Worm (Caenorhabditis elegans) whole organism, L4 larva: ENCODE results near the gene sdz-5.
A peak's percentile ranks its signal among the peaks of the same experiment; 100 is the strongest.

ENCODE experiments used
- D1046.2 ChIP-seq: fragments of 200-800 bp; sonication (Bioruptor generic); IDR thresholded peaks from 2 replicates; pipeline ENCODE4 v1.3.6; 2022; ENCODE audit warnings: missing genetic modification characterization, missing compliant biosample characterization
- F10B5.3 ChIP-seq: sonication (generic microtip); optimal IDR thresholded peaks from 2 replicates; lab custom pipeline; 2016; ENCODE audit warnings: mild to moderate bottlenecking, missing genetic modification characterization, missing compliant biosample characterization
- F26F4.8 ChIP-seq: fragments of 200-800 bp; sonication (Bioruptor generic); conservative IDR thresholded peaks from 2 replicates; pipeline ENCODE4 v1.3.6; 2022; ENCODE audit warnings: missing genetic modification characterization, missing compliant biosample characterization
- F37D6.2 ChIP-seq: sonication (generic microtip); optimal IDR thresholded peaks from 2 replicates; lab custom pipeline; 2016; ENCODE audit warnings: mild to moderate bottlenecking, missing genetic modification characterization, missing compliant biosample characterization
- F49E8.2 ChIP-seq: sonication (generic microtip); optimal IDR thresholded peaks from 2 replicates; lab custom pipeline; 2016; ENCODE audit warnings: missing compliant biosample characterization, mild to moderate bottlenecking, missing genetic modification characterization, borderline replicate concordance
- R02D3.7 ChIP-seq: fragments of 150-350 bp; sonication (generic microtip); optimal IDR thresholded peaks from 3 replicates; lab custom pipeline; 2014; ENCODE audit warnings: missing biosample characterization, missing genetic modification characterization
- Y48G9A.11 ChIP-seq: fragments of 200-800 bp; sonication (Bioruptor generic); IDR thresholded peaks from 2 replicates; pipeline ENCODE4 v1.3.6; 2022; ENCODE audit warnings: missing genetic modification reagents, missing genetic modification characterization, missing compliant biosample characterization
- Y5F2A.4 ChIP-seq: fragments of 200-800 bp; sonication (Bioruptor generic); optimal IDR thresholded peaks from 2 replicates; lab custom pipeline; 2018; ENCODE audit warnings: mild to moderate bottlenecking, missing genetic modification characterization, missing compliant biosample characterization
- ZK546.5 ChIP-seq, 2 experiments: sonication (generic microtip); optimal IDR thresholded peaks; 2 replicates each; lab custom pipeline; 2017; ENCODE audit warnings: missing biosample characterization in 2 of 2, missing genetic modification characterization in 2 of 2
- aha-1 ChIP-seq: fragments of 150-350 bp; peaks from one replicate; lab custom pipeline; 2014; ENCODE audit warnings: missing biosample characterization, missing genetic modification characterization
- ceh-44 ChIP-seq: fragments of 200-800 bp; sonication (Bioruptor generic); IDR thresholded peaks from 2 replicates; pipeline ENCODE4 v1.3.6; 2022; ENCODE audit warnings: missing genetic modification reagents, missing genetic modification characterization, missing compliant biosample characterization
- ceh-82 ChIP-seq: sonication (generic microtip); optimal IDR thresholded peaks from 2 replicates; lab custom pipeline; 2017; ENCODE audit warnings: missing biosample characterization, missing genetic modification characterization
- ces-1 ChIP-seq: fragments of 150-350 bp; sonication (generic microtip); optimal IDR thresholded peaks from 4 replicates; lab custom pipeline; 2014; ENCODE audit warnings: missing biosample characterization, missing genetic modification reagents, missing genetic modification characterization
- cey-2 ChIP-seq: sonication (generic microtip); optimal IDR thresholded peaks from 3 replicates; lab custom pipeline; 2017; ENCODE audit warnings: missing genetic modification characterization, mild to moderate bottlenecking, missing compliant biosample characterization, antibody characterized with exemption, borderline replicate concordance; ENCODE audit not compliant: insufficient read depth
- ctbp-1 ChIP-seq: fragments of 200-800 bp; sonication (Bioruptor generic); IDR thresholded peaks from 2 replicates; pipeline ENCODE4 v1.3.6; 2022; ENCODE audit warnings: missing genetic modification reagents, missing genetic modification characterization, missing compliant biosample characterization
- daf-12 ChIP-seq: fragments of 150-350 bp; optimal IDR thresholded peaks from 2 replicates; lab custom pipeline; 2014; ENCODE audit warnings: missing biosample characterization, missing genetic modification reagents, missing genetic modification characterization
- daf-19 ChIP-seq: fragments of 200-800 bp; sonication (Bioruptor generic); conservative IDR thresholded peaks from 2 replicates; pipeline ENCODE4 v1.3.6; 2022; ENCODE audit warnings: missing genetic modification characterization, missing compliant biosample characterization
- dmd-8 ChIP-seq: fragments of 200-800 bp; sonication (Bioruptor generic); IDR thresholded peaks from 2 replicates; pipeline ENCODE4 v1.3.6; 2022; ENCODE audit warnings: missing genetic modification characterization, missing compliant biosample characterization
- duxl-1 ChIP-seq: sonication (generic microtip); optimal IDR thresholded peaks from 2 replicates; lab custom pipeline; 2016; ENCODE audit warnings: mild to moderate bottlenecking, missing genetic modification characterization, moderate library complexity, missing compliant biosample characterization; ENCODE audit not compliant: poor library complexity
- dve-1 ChIP-seq: sonication (generic microtip); optimal IDR thresholded peaks from 2 replicates; lab custom pipeline; 2017; ENCODE audit warnings: antibody characterized with exemption, mild to moderate bottlenecking, missing genetic modification characterization, missing compliant biosample characterization; ENCODE audit not compliant: insufficient read depth
- egl-27 ChIP-seq: sonication (generic microtip); optimal IDR thresholded peaks from 3 replicates; lab custom pipeline; 2017; ENCODE audit warnings: missing biosample characterization, missing genetic modification reagents, missing genetic modification characterization
- egl-43 ChIP-seq: fragments of 200-800 bp; sonication (Bioruptor generic); IDR thresholded peaks from 2 replicates; pipeline ENCODE4 v1.3.6; 2022; ENCODE audit warnings: missing genetic modification reagents, missing genetic modification characterization, missing compliant biosample characterization
- fkh-10 ChIP-seq: fragments of 150-350 bp; optimal IDR thresholded peaks from 2 replicates; lab custom pipeline; 2014; ENCODE audit warnings: missing biosample characterization, missing genetic modification reagents, missing genetic modification characterization
- gei-8 ChIP-seq: fragments of 200-800 bp; sonication (Bioruptor generic); optimal IDR thresholded peaks from 2 replicates; lab custom pipeline; 2018; ENCODE audit warnings: mild to moderate bottlenecking, missing genetic modification characterization, missing compliant biosample characterization
- hif-1 ChIP-seq, 2 experiments: sonication (generic microtip); optimal IDR thresholded peaks; 2 replicates each; lab custom pipeline; 2016 to 2017; ENCODE audit warnings: missing compliant biosample characterization in 2 of 2, missing genetic modification characterization in 2 of 2, missing genetic modification reagents in 2 of 2, missing genotype in 2 of 2, mild to moderate bottlenecking in 1 of 2
- hmg-1.1 ChIP-seq: fragments of 200-800 bp; sonication (Bioruptor generic); IDR thresholded peaks from 2 replicates; pipeline ENCODE4 v1.3.6; 2022; ENCODE audit warnings: missing genetic modification reagents, missing genetic modification characterization, missing compliant biosample characterization
- lim-7 ChIP-seq: fragments of 200-800 bp; sonication (Bioruptor generic); IDR thresholded peaks from 2 replicates; pipeline ENCODE4 v1.3.6; 2022; ENCODE audit warnings: missing genetic modification characterization, missing compliant biosample characterization
- lin-39 ChIP-seq: fragments of 150-350 bp; optimal IDR thresholded peaks from 2 replicates; lab custom pipeline; 2014; ENCODE audit warnings: missing biosample characterization, missing genetic modification reagents, missing genetic modification characterization
- lir-3 ChIP-seq: sonication (generic microtip); optimal IDR thresholded peaks from 2 replicates; lab custom pipeline; 2016; ENCODE audit warnings: mild to moderate bottlenecking, missing genetic modification characterization, missing compliant biosample characterization
- madf-5 ChIP-seq, 2 experiments: fragments of 200-800 bp; sonication (Bioruptor generic); IDR thresholded peaks; 2 replicates each; pipeline ENCODE4 v1.3.6; 2022; ENCODE audit warnings: missing compliant biosample characterization in 2 of 2, missing genetic modification characterization in 2 of 2
- madf-9 ChIP-seq: fragments of 200-800 bp; sonication (Bioruptor generic); conservative IDR thresholded peaks from 2 replicates; pipeline ENCODE4 v1.3.6; 2022; ENCODE audit warnings: missing genetic modification reagents, missing genetic modification characterization, missing compliant biosample characterization
- mdl-1 ChIP-seq, 2 experiments: fragments of 150-350 bp in 1 of 2; sonication (generic microtip) in 1 of 2; optimal IDR thresholded peaks; 2 replicates each; lab custom pipeline; 2014 to 2017; ENCODE audit warnings: missing biosample characterization in 2 of 2, missing genetic modification characterization in 2 of 2
- mdt-29 ChIP-seq: fragments of 200-800 bp; sonication (Bioruptor generic); IDR thresholded peaks from 2 replicates; pipeline ENCODE4 v1.3.6; 2022; ENCODE audit warnings: missing genetic modification reagents, missing genetic modification characterization, missing compliant biosample characterization
- mep-1 ChIP-seq: fragments of 150-350 bp; sonication (generic microtip); optimal IDR thresholded peaks from 3 replicates; lab custom pipeline; 2014; ENCODE audit warnings: missing biosample characterization, missing genetic modification characterization
- mes-2 ChIP-seq: sonication (generic microtip); optimal IDR thresholded peaks from 2 replicates; lab custom pipeline; 2016; ENCODE audit warnings: missing genotype, mild to moderate bottlenecking, missing genetic modification characterization, missing compliant biosample characterization; ENCODE audit not compliant: poor library complexity, severe bottlenecking
- mxl-3 ChIP-seq: fragments of 200-800 bp; sonication (Bioruptor generic); optimal IDR thresholded peaks from 2 replicates; lab custom pipeline; 2018; ENCODE audit warnings: mild to moderate bottlenecking, missing genetic modification characterization, missing compliant biosample characterization
- nhr-10 ChIP-seq: fragments of 150-350 bp; optimal IDR thresholded peaks from 2 replicates; lab custom pipeline; 2014; ENCODE audit warnings: missing biosample characterization, missing genetic modification characterization
- nhr-41 ChIP-seq: fragments of 200-800 bp; sonication (Bioruptor generic); IDR thresholded peaks from 2 replicates; pipeline ENCODE4 v1.3.6; 2022; ENCODE audit warnings: missing genetic modification reagents, missing genetic modification characterization, missing compliant biosample characterization
- nhr-42 ChIP-seq: fragments of 200-800 bp; sonication (Bioruptor generic); IDR thresholded peaks from 2 replicates; pipeline ENCODE4 v1.3.6; 2022; ENCODE audit warnings: missing genetic modification characterization, missing compliant biosample characterization
- nhr-48 ChIP-seq: sonication (generic microtip); optimal IDR thresholded peaks from 2 replicates; lab custom pipeline; 2016; ENCODE audit warnings: mild to moderate bottlenecking, missing genetic modification characterization, missing compliant biosample characterization
- nhr-77 ChIP-seq: fragments of 150-350 bp; optimal IDR thresholded peaks from 2 replicates; lab custom pipeline; 2014; ENCODE audit warnings: missing biosample characterization, missing genetic modification characterization
- pqm-1 ChIP-seq: sonication (generic microtip); optimal IDR thresholded peaks from 2 replicates; lab custom pipeline; 2017; ENCODE audit warnings: missing biosample characterization, missing genetic modification characterization
- rbr-2 ChIP-seq: sonication (generic microtip); optimal IDR thresholded peaks from 2 replicates; lab custom pipeline; 2016; ENCODE audit warnings: missing genotype, missing genetic modification characterization, missing compliant biosample characterization
- skn-1 ChIP-seq: fragments of 150-350 bp; optimal IDR thresholded peaks from 2 replicates; lab custom pipeline; 2014; ENCODE audit warnings: missing biosample characterization, missing genetic modification characterization
- snpc-1.2 ChIP-seq: fragments of 200-800 bp; sonication (Bioruptor generic); IDR thresholded peaks from 2 replicates; pipeline ENCODE4 v1.3.6; 2022; ENCODE audit warnings: missing genetic modification reagents, missing genetic modification characterization, missing compliant biosample characterization
- snpc-4 ChIP-seq: fragments of 150-350 bp; optimal IDR thresholded peaks from 2 replicates; lab custom pipeline; 2014; ENCODE audit warnings: missing biosample characterization, missing genetic modification characterization
- spr-3 ChIP-seq: fragments of 200-800 bp; sonication (Bioruptor generic); optimal IDR thresholded peaks from 2 replicates; lab custom pipeline; 2018; ENCODE audit warnings: mild to moderate bottlenecking, missing genetic modification characterization, missing compliant biosample characterization
- vab-7 ChIP-seq: fragments of 200-800 bp; sonication (Bioruptor generic); IDR thresholded peaks from 2 replicates; pipeline ENCODE4 v1.3.6; 2022; ENCODE audit warnings: missing genetic modification reagents, missing genetic modification characterization, missing compliant biosample characterization
- zfp-2 ChIP-seq: sonication (generic microtip); optimal IDR thresholded peaks from 2 replicates; lab custom pipeline; 2016; ENCODE audit warnings: mild to moderate bottlenecking, missing genetic modification characterization, missing compliant biosample characterization
- zip-2 ChIP-seq: fragments of 150-350 bp; optimal IDR thresholded peaks from 2 replicates; lab custom pipeline; 2014; ENCODE audit warnings: missing biosample characterization, missing genetic modification characterization
- ztf-7 ChIP-seq: fragments of 150-350 bp; optimal IDR thresholded peaks from 2 replicates; lab custom pipeline; 2014; ENCODE audit warnings: missing biosample characterization, missing genetic modification characterization

sdz-5 gene

ce11 chrII:2987854-2988350 is 20.6 kb upstream of the sdz-5 start, which contains the start of gene lido-7:
TSS of gene lido-7 (plus strand) at chrII:2988300.
- TF ChIP-seq cey-2 (tag; lab: Kevin White, UChicago) (no peak), rbr-2 (tag; lab: Kevin White, UChicago) (peak; percentile 52), spr-3 (GFP tag; lab: Kevin White, UChicago) (no peak), egl-27 (no peak), pqm-1 (no peak), nhr-41 (GFP tag; lab: Robert Waterston, UW) (0 out of 2 replicates have a peak, but pooled peaks have one; percentile 26), snpc-1.2 (GFP tag; lab: Robert Waterston, UW) (no peak), ctbp-1 (GFP tag; lab: Robert Waterston, UW) (peak; percentile 27; the same call in 1 of the 2 replicates), daf-12 (tag; lab: Kevin White, UChicago) (no peak), Y48G9A.11 (GFP tag; lab: Robert Waterston, UW) (no peak), hif-1 (tag; optimal IDR thresholded peaks at IDR 0.05; lab: Kevin White, UChicago) (no peak), aha-1 (tag; lab: Kevin White, UChicago) (no peak), mep-1 (tag; lab: Kevin White, UChicago) (peak; percentile 48), gei-8 (GFP tag; lab: Kevin White, UChicago) (no peak), ceh-44 (no peak), nhr-10 (tag; lab: Kevin White, UChicago) (no peak), skn-1 (tag; lab: Kevin White, UChicago) (no peak), nhr-77 (tag; lab: Kevin White, UChicago) (no peak), duxl-1 (peak; percentile 40), lim-7 (GFP tag; lab: Robert Waterston, UW) (no peak), F37D6.2 (tag; lab: Kevin White, UChicago) (no peak), ces-1 (no peak), mxl-3 (GFP tag; lab: Kevin White, UChicago) (peak; percentile 56), lir-3 (tag; lab: Kevin White, UChicago) (no peak), ztf-7 (tag; lab: Kevin White, UChicago) (no peak), nhr-42 (no peak), ceh-82 (tag; lab: Kevin White, UChicago) (no peak), daf-19 (GFP tag; lab: Robert Waterston, UW) (no peak), nhr-48 (tag; lab: Kevin White, UChicago) (peak; percentile 52), zfp-2 (tag; lab: Kevin White, UChicago) (no peak), madf-9 (no peak), madf-5 (GFP tag; IDR thresholded peaks at IDR 0.05; lab: Robert Waterston, UW) (no peak), F26F4.8 (no peak), dmd-8 (GFP tag; lab: Robert Waterston, UW) (no peak), dve-1 (tag; lab: Kevin White, UChicago) (peak; percentile 13), zip-2 (tag; lab: Kevin White, UChicago) (no peak), F10B5.3 (tag; lab: Kevin White, UChicago) (no peak), ZK546.5 (tag; optimal IDR thresholded peaks at IDR 0.05; lab: Kevin White, UChicago) (no peak), lin-39 (tag; lab: Kevin White, UChicago) (no peak), R02D3.7 (no peak), mdl-1 (tag; optimal IDR thresholded peaks at IDR 0.05; lab: Kevin White, UChicago) (peak in 1 of 2 experiments; percentile 46), fkh-10 (GFP tag; lab: Kevin White, UChicago) (no peak), snpc-4 (no peak), vab-7 (no peak), F49E8.2 (tag; lab: Kevin White, UChicago) (no peak), hmg-1.1 (GFP tag; lab: Robert Waterston, UW) (peak; percentile 74), Y5F2A.4 (GFP tag; lab: Kevin White, UChicago) (no peak), D1046.2 (GFP tag; lab: Robert Waterston, UW) (no peak), mdt-29 (no peak), egl-43 (GFP tag; lab: Robert Waterston, UW) (peak; percentile 62; the same call in 1 of the 2 replicates), mes-2 (tag; lab: Kevin White, UChicago) (peak; percentile 61)
